Worm (Caenorhabditis elegans): ENCODE data around the gene T24E12.13.

- TF ChIP-seq him-1 (tag; optimal IDR thresholded peaks at IDR 0.05) (no peak), ets-4 (GFP tag; optimal IDR thresholded peaks at IDR 0.05) (no peak)
These were observed 34.0 kb downstream of the T24E12.13 start, which contains the start of gene F54D10.7 for ce11 chrII:3821248-3821647.

Data from whole organism, young adult.